Worm (Caenorhabditis elegans) whole organism, young adult: ENCODE results near the gene F13H8.3.

Experiments
- B0019.2 ChIP-seq: fragments of 200-800 bp; sonication (Bioruptor generic); conservative IDR thresholded peaks from 2 replicates; pipeline ENCODE4 v1.3.6; 2022; ENCODE audit warnings: missing genetic modification reagents, missing genetic modification characterization, missing compliant biosample characterization
- B0035.1 ChIP-seq: sonication (generic microtip); optimal IDR thresholded peaks from 2 replicates; lab custom pipeline; 2016; ENCODE audit warnings: missing genetic modification characterization, mild to moderate bottlenecking, missing compliant biosample characterization, missing genotype, missing genetic modification reagents
- B0261.1 ChIP-seq: sonication (generic microtip); optimal IDR thresholded peaks from 2 replicates; lab custom pipeline; 2016; ENCODE audit warnings: mild to moderate bottlenecking, missing genetic modification characterization, moderate library complexity, missing compliant biosample characterization
- C06A6.2 ChIP-seq: fragments of 200-800 bp; sonication (Bioruptor generic); conservative IDR thresholded peaks from 2 replicates; pipeline ENCODE4 v1.3.6; 2022; ENCODE audit warnings: missing genetic modification characterization, missing compliant biosample characterization
- C17E4.6 ChIP-seq: fragments of 200-800 bp; sonication (Bioruptor generic); IDR thresholded peaks from 2 replicates; pipeline ENCODE4 v1.3.6; 2022; ENCODE audit warnings: missing genetic modification reagents, missing genetic modification characterization, missing compliant biosample characterization
- F10E7.11 ChIP-seq: sonication (generic microtip); optimal IDR thresholded peaks from 2 replicates; lab custom pipeline; 2017; ENCODE audit warnings: mild to moderate bottlenecking, missing genetic modification characterization, moderate library complexity, missing compliant biosample characterization
- F23B12.7 ChIP-seq: sonication (generic microtip); optimal IDR thresholded peaks from 2 replicates; lab custom pipeline; 2017; ENCODE audit warnings: missing genetic modification characterization, mild to moderate bottlenecking, missing compliant biosample characterization, antibody characterized with exemption, moderate library complexity; ENCODE audit not compliant: insufficient read depth
- F39B2.1 ChIP-seq: fragments of 200-800 bp; sonication (Bioruptor generic); IDR thresholded peaks from 2 replicates; pipeline ENCODE4 v1.3.6; 2022; ENCODE audit warnings: missing genetic modification reagents, missing genetic modification characterization, missing compliant biosample characterization
- F55B11.4 ChIP-seq: sonication (generic microtip); optimal IDR thresholded peaks from 2 replicates; lab custom pipeline; 2016; ENCODE audit warnings: missing compliant biosample characterization, missing genetic modification characterization, borderline replicate concordance; ENCODE audit not compliant: insufficient read depth
- F57C9.4 ChIP-seq: sonication (generic microtip); optimal IDR thresholded peaks from 2 replicates; lab custom pipeline; 2017; ENCODE audit warnings: mild to moderate bottlenecking, missing genetic modification characterization, missing compliant biosample characterization
- K12H6.12 ChIP-seq: fragments of 200-800 bp; sonication (Bioruptor generic); optimal IDR thresholded peaks from 2 replicates; lab custom pipeline; 2018; ENCODE audit warnings: mild to moderate bottlenecking, missing genetic modification characterization, missing compliant biosample characterization
- T07F8.4 ChIP-seq: sonication (generic microtip); optimal IDR thresholded peaks from 2 replicates; lab custom pipeline; 2016; ENCODE audit warnings: mild to moderate bottlenecking, missing genetic modification characterization, moderate library complexity, missing compliant biosample characterization
- Y67H2A.10 ChIP-seq: fragments of 200-800 bp; sonication (Bioruptor generic); conservative IDR thresholded peaks from 2 replicates; pipeline ENCODE4 v1.3.6; 2022; ENCODE audit warnings: missing genetic modification reagents, missing genetic modification characterization, missing compliant biosample characterization
- akir-1 ChIP-seq: fragments of 200-800 bp; sonication (Bioruptor generic); optimal IDR thresholded peaks from 2 replicates; lab custom pipeline; 2018; ENCODE audit warnings: mild to moderate bottlenecking, missing genetic modification characterization, moderate library complexity, missing compliant biosample characterization
- aptf-2 ChIP-seq: fragments of 200-800 bp; sonication (Bioruptor generic); conservative IDR thresholded peaks from 2 replicates; pipeline ENCODE4 v1.3.6; 2022; ENCODE audit warnings: missing genetic modification reagents, missing genetic modification characterization, missing compliant biosample characterization
- attf-5 ChIP-seq: fragments of 200-800 bp; sonication (Bioruptor generic); optimal IDR thresholded peaks from 2 replicates; lab custom pipeline; 2018; ENCODE audit warnings: mild to moderate bottlenecking, missing genetic modification characterization, missing compliant biosample characterization
- ceh-27 ChIP-seq: fragments of 200-800 bp; sonication (Bioruptor generic); optimal IDR thresholded peaks from 2 replicates; lab custom pipeline; 2018; ENCODE audit warnings: mild to moderate bottlenecking, missing genetic modification characterization, moderate library complexity, missing compliant biosample characterization
- dox-1 ChIP-seq: fragments of 200-800 bp; sonication (Bioruptor generic); IDR thresholded peaks from 2 replicates; pipeline ENCODE4 v1.3.6; 2022; ENCODE audit warnings: missing genetic modification reagents, missing genetic modification characterization, missing compliant biosample characterization
- efl-1 ChIP-seq: fragments of 150-350 bp; optimal IDR thresholded peaks from 2 replicates; lab custom pipeline; 2014; ENCODE audit warnings: missing biosample characterization, missing genetic modification reagents, missing genetic modification characterization
- fkh-3 ChIP-seq: sonication (generic microtip); optimal IDR thresholded peaks from 2 replicates; lab custom pipeline; 2016; ENCODE audit warnings: mild to moderate bottlenecking, missing genetic modification characterization, missing compliant biosample characterization
- hlh-12 ChIP-seq: sonication (generic microtip); optimal IDR thresholded peaks from 2 replicates; lab custom pipeline; 2016; ENCODE audit warnings: missing genetic modification characterization, missing compliant biosample characterization
- hlh-26 ChIP-seq: fragments of 200-800 bp; sonication (Bioruptor generic); conservative IDR thresholded peaks from 2 replicates; pipeline ENCODE4 v1.3.6; 2022; ENCODE audit warnings: missing genetic modification reagents, missing genetic modification characterization, missing compliant biosample characterization
- hrde-1 ChIP-seq: sonication (generic microtip); optimal IDR thresholded peaks from 2 replicates; lab custom pipeline; 2016; ENCODE audit warnings: missing genetic modification characterization, mild to moderate bottlenecking, missing compliant biosample characterization, moderate library complexity, missing genotype, missing genetic modification reagents, borderline replicate concordance
- hsf-1 ChIP-seq: fragments of 200-800 bp; sonication (Bioruptor generic); IDR thresholded peaks from 2 replicates; pipeline ENCODE4 v1.3.6; 2022; ENCODE audit warnings: missing genetic modification reagents, missing genetic modification characterization, missing compliant biosample characterization
- lag-1 ChIP-seq: fragments of 200-800 bp; sonication (Bioruptor generic); IDR thresholded peaks from 2 replicates; pipeline ENCODE4 v1.3.6; 2022; ENCODE audit warnings: missing genetic modification reagents, missing genetic modification characterization, missing compliant biosample characterization
- let-607 ChIP-seq, 2 experiments: fragments of 200-800 bp in 1 of 2; sonication (Bioruptor generic) in 1 of 2; sonication (generic microtip) in 1 of 2; optimal IDR thresholded peaks; 2 replicates each; lab custom pipeline; 2016 to 2018; ENCODE audit warnings: mild to moderate bottlenecking in 2 of 2, missing compliant biosample characterization in 2 of 2, missing genetic modification characterization in 2 of 2, moderate library complexity in 2 of 2, missing genotype in 1 of 2
- lir-1 ChIP-seq: fragments of 200-800 bp; sonication (Bioruptor generic); conservative IDR thresholded peaks from 2 replicates; pipeline ENCODE4 v1.3.6; 2022; ENCODE audit warnings: missing genetic modification reagents, missing genetic modification characterization, missing compliant biosample characterization
- madf-6 ChIP-seq: fragments of 200-800 bp; sonication (Bioruptor generic); IDR thresholded peaks from 2 replicates; pipeline ENCODE4 v1.3.6; 2022; ENCODE audit warnings: missing genetic modification reagents, missing genetic modification characterization, missing compliant biosample characterization
- madf-8 ChIP-seq: fragments of 200-800 bp; sonication (Bioruptor generic); conservative IDR thresholded peaks from 2 replicates; pipeline ENCODE4 v1.3.6; 2022; ENCODE audit warnings: missing genetic modification reagents, missing genetic modification characterization, missing compliant biosample characterization
- mes-4 ChIP-seq: sonication (generic microtip); optimal IDR thresholded peaks from 2 replicates; lab custom pipeline; 2016; ENCODE audit warnings: missing genotype, missing genetic modification characterization, missing compliant biosample characterization
- mxl-1 ChIP-seq: sonication (generic microtip); optimal IDR thresholded peaks from 2 replicates; lab custom pipeline; 2016; ENCODE audit warnings: missing genetic modification characterization, missing compliant biosample characterization
- nhr-80 ChIP-seq: sonication (generic microtip); optimal IDR thresholded peaks from 2 replicates; lab custom pipeline; 2016; ENCODE audit warnings: missing genetic modification characterization, missing compliant biosample characterization
- pbrm-1 ChIP-seq: fragments of 200-800 bp; sonication (Bioruptor generic); IDR thresholded peaks from 2 replicates; pipeline ENCODE4 v1.3.6; 2022; ENCODE audit warnings: missing genetic modification reagents, missing genetic modification characterization, missing compliant biosample characterization
- rpc-1 ChIP-seq, 2 experiments: fragments of 150-350 bp in 1 of 2; sonication (generic microtip) in 1 of 2; optimal IDR thresholded peaks; 2 replicates each; lab custom pipeline; 2014 to 2018; ENCODE audit warnings: missing biosample characterization in 1 of 2, missing genetic modification characterization in 1 of 2, missing genetic modification reagents in 1 of 2, missing genotype in 1 of 2
- somi-1 ChIP-seq: fragments of 200-800 bp; sonication (Bioruptor generic); optimal IDR thresholded peaks from 2 replicates; lab custom pipeline; 2018; ENCODE audit warnings: mild to moderate bottlenecking, missing genetic modification characterization, missing compliant biosample characterization
- unc-130 ChIP-seq: sonication (generic microtip); optimal IDR thresholded peaks from 2 replicates; lab custom pipeline; 2016; ENCODE audit warnings: missing genetic modification reagents, missing genetic modification characterization, missing compliant biosample characterization
- ztf-18 ChIP-seq: sonication (generic microtip); optimal IDR thresholded peaks from 2 replicates; lab custom pipeline; 2016; ENCODE audit warnings: missing genotype, mild to moderate bottlenecking, missing genetic modification characterization, missing compliant biosample characterization
- ztf-6 ChIP-seq: fragments of 200-800 bp; sonication (Bioruptor generic); IDR thresholded peaks from 2 replicates; pipeline ENCODE4 v1.3.6; 2022; ENCODE audit warnings: missing genetic modification reagents, missing genetic modification characterization, missing compliant biosample characterization

The F13H8.3 gene

DNA sequence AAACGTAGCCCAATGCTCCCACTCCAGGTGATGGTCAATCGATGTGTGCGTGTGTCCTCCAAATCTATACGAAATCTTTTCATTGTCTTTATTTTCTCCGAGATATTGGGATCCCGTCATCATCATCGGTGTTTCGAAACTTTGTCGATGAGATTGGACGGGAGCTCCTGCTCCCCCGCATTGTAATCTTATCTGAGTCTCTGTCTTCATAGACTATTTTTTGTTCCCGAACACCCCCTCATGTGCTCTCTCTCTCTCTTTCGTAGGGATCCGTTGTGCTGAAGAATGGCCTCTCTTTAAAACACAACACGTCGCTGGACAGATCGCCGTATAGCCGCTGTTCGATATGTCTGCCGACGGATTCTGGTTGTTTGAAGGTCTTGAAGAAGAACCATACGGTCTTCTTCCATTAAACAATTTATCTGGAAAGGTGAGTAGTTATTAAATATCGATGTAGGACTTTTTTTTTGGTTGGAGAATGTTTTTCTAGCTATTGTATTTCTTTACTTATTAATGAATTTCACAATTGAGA, 39.5 kb downstream of the F13H8.3 start, which contains the start of gene C29F5.1 (continued):
- TF ChIP-seq hlh-12 (no peak), nhr-80 (tag; lab: Kevin White, UChicago) (no peak)

DNA sequence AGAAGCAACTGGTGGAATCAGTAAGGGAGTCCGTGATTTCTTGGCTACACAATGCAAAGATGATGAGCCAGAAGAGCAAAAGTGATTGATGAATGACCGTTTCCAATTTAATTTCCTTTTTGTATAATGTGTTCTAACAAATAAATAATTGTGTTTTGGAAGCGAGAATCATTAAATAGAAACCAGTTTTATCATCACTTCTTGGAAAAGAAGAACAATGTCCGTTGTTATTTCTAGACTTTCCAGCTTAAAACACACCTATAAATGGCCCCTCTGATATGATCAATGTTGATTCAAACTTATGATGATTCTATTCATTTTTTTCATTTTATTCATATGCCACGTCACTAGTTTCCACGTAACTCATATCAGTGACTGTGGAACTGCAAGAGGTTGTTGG, 42.3 kb downstream of the F13H8.3 start, which contains the start of gene C29F5.8:
C29F5.8 (plus strand) TSS at position 301 of the 400 bp plus-strand sequence.
- TF ChIP-seq ceh-27 (GFP tag; lab: Kevin White, UChicago) (no peak), B0019.2 (GFP tag; lab: Robert Waterston, UW) (no peak), attf-5 (GFP tag; lab: Kevin White, UChicago) (no peak), mes-4 (tag; lab: Kevin White, UChicago) (no peak), F39B2.1 (no peak), somi-1 (GFP tag; lab: Kevin White, UChicago) (no peak), hsf-1 (GFP tag; lab: Robert Waterston, UW) (no peak), ztf-18 (tag; lab: Kevin White, UChicago) (no peak), F10E7.11 (no peak), K12H6.12 (tag; lab: Kevin White, UChicago) (no peak), akir-1 (GFP tag; lab: Kevin White, UChicago) (no peak), mxl-1 (no peak), fkh-3 (tag; lab: Kevin White, UChicago) (no peak), hlh-26 (GFP tag; lab: Robert Waterston, UW) (no peak), T07F8.4 (tag; lab: Kevin White, UChicago) (no peak), F57C9.4 (no peak), C06A6.2 (GFP tag; lab: Robert Waterston, UW) (no peak), C17E4.6 (GFP tag; lab: Robert Waterston, UW) (no peak)

DNA sequence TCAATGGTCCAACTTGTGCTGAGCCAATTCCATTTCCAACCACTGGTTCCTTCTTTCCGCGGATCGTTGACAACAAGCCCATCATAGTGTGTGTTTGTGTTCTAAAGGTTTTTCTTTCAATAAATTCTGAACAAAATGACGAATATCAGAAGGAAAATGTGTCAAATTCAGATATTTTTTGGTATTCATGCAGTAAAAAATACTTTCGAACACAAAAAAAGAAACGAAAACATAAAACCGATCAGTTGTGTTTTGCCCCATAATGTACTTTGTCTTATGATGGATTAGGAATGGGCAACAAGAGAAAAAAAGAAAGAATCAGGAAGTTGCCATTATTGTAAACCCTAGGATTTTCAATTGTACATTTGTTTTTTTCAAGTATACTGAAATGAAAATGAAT, 45.4 kb downstream of the F13H8.3 start, which contains the start of gene glb-10:
glb-10 (minus strand) TSS at position 101 of the 400 bp plus-strand sequence.
- no peak for TF ChIP-seq Y67H2A.10
- TF ChIP-seq lir-1 (GFP tag; lab: Robert Waterston, UW) = no peak
- TF ChIP-seq madf-8 (GFP tag; lab: Robert Waterston, UW) = no peak
- TF ChIP-seq unc-130 = no peak
- no peak for TF ChIP-seq somi-1 (GFP tag; lab: Kevin White, UChicago)

DNA sequence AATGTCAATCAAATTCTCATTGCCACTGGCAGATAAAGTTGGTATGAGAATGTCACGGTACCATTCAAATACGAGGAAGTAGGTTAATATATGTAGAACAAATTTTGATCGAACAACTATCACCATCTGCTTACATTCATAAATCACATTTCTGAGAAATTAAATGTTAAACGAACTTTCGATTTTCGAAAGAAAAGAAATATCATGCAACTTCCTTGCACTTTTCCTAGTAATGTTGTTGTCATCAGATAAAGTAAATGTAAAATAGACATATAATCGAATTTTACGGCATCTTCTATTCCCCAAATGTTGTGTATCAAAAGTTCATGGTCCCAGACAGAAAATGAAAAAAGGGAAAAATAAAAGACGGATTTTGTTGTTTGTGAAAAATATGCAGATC, 47.7 kb downstream of the F13H8.3 start:
- no peak for TF ChIP-seq rpc-1 (optimal IDR thresholded peaks at IDR 0.05; lab: Kevin White, UChicago)
- no peak for TF ChIP-seq rpc-1 (tag; optimal IDR thresholded peaks at IDR 0.05; lab: Kevin White, UChicago)
- no peak for TF ChIP-seq B0035.1 (tag; lab: Kevin White, UChicago)
- TF ChIP-seq hrde-1 = no peak
- TF ChIP-seq lag-1 = no peak
- no peak for TF ChIP-seq F55B11.4 (tag; lab: Kevin White, UChicago)
- no peak for TF ChIP-seq F23B12.7 (tag; lab: Kevin White, UChicago)
- TF ChIP-seq, all 124 proteins: peak for 0

DNA sequence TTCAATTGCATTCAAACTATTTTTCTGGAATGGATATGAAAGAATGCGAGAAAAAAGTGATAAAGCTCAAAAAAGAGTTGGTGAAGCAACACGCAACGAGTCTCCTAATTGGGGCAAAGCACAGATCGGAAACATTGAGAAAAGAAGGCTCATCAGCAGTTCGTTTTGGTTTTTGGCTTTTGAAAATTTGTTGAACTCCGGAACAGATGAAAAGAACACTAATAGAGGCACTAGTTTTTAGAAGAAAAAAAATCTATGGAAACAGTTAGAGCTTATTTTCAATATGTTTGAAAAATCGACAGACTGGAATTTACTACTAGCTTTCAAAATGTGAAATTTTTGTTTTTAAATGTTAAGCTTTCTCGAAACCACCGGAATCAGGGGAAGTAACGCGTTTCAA, 48.1 kb downstream of the F13H8.3 start:
- TF ChIP-seq let-607 (tag; optimal IDR thresholded peaks at IDR 0.05; lab: Kevin White, UChicago) = no peak
- TF ChIP-seq akir-1 (GFP tag; lab: Kevin White, UChicago) = no peak
- no peak for TF ChIP-seq B0261.1 (tag; lab: Kevin White, UChicago)
- TF ChIP-seq ztf-6 (GFP tag; lab: Robert Waterston, UW) = no peak
- TF ChIP-seq ceh-27 (GFP tag; lab: Kevin White, UChicago) = no peak
- no peak for TF ChIP-seq aptf-2 (GFP tag; lab: Robert Waterston, UW)
- TF ChIP-seq pbrm-1 (GFP tag; lab: Robert Waterston, UW) = no peak
- TF ChIP-seq mes-4 (tag; lab: Kevin White, UChicago) = no peak
- TF ChIP-seq madf-6 = no peak
- TF ChIP-seq efl-1 = no peak
- TF ChIP-seq dox-1 (GFP tag; lab: Robert Waterston, UW) = no peak
- TF ChIP-seq K12H6.12 (tag; lab: Kevin White, UChicago) = no peak
